Fruit fly (Drosophila melanogaster) whole organism, embryonic: ENCODE data around the gene CG4594.

ENCODE experiments used
- Atf3 ChIP-seq: fragments of 200-800 bp; sonication (Bioruptor generic); optimal IDR thresholded peaks from 3 replicates; lab custom pipeline; 2016; ENCODE audit warnings: missing biosample characterization, missing genetic modification characterization
- B-H2 ChIP-seq: fragments of 200-800 bp; sonication (Bioruptor generic); optimal IDR thresholded peaks from 2 replicates; lab custom pipeline; 2018; ENCODE audit warnings: missing biosample characterization, mild to moderate bottlenecking, missing genetic modification characterization
- BEAF-32 ChIP-seq: fragments of 200-800 bp; sonication (Bioruptor generic); optimal IDR thresholded peaks from 3 replicates; lab custom pipeline; 2017; ENCODE audit warnings: missing biosample characterization, missing genetic modification characterization, mild to moderate bottlenecking, moderate library complexity, missing genetic modification reagents
- Bgb ChIP-seq: fragments of 200-800 bp; sonication (Bioruptor generic); IDR thresholded peaks from 2 replicates; pipeline ENCODE4 v1.3.6; 2022; ENCODE audit warnings: missing biosample characterization, missing genetic modification characterization; ENCODE audit not compliant: partially characterized antibody
- C15 ChIP-seq: fragments of 200-800 bp; sonication (Bioruptor generic); IDR thresholded peaks from 3 replicates; pipeline ENCODE4 v1.3.6; 2022; ENCODE audit warnings: missing biosample characterization, missing genetic modification characterization
- CG13296 ChIP-seq: fragments of 200-800 bp; sonication (Bioruptor generic); optimal IDR thresholded peaks from 3 replicates; lab custom pipeline; 2018; ENCODE audit warnings: missing biosample characterization, mild to moderate bottlenecking, missing genetic modification characterization
- CG13424 ChIP-seq: fragments of 200-800 bp; sonication (Bioruptor generic); optimal IDR thresholded peaks from 2 replicates; lab custom pipeline; 2019; ENCODE audit warnings: missing biosample characterization, mild to moderate bottlenecking, missing genetic modification characterization, moderate library complexity
- CG14860 ChIP-seq: fragments of 200-800 bp; sonication (Bioruptor generic); IDR thresholded peaks from 3 replicates; pipeline ENCODE4 v1.3.6; 2022; ENCODE audit warnings: missing biosample characterization, missing genetic modification characterization; ENCODE audit not compliant: partially characterized antibody
- CG15011 ChIP-seq: fragments of 200-800 bp; sonication (Bioruptor generic); optimal IDR thresholded peaks from 3 replicates; lab custom pipeline; 2018; ENCODE audit warnings: missing biosample characterization, mild to moderate bottlenecking, missing genetic modification characterization
- CG17186 ChIP-seq: fragments of 200-800 bp; sonication (Bioruptor generic); optimal IDR thresholded peaks from 3 replicates; lab custom pipeline; 2017; ENCODE audit warnings: missing biosample characterization, missing genetic modification reagents, missing genetic modification characterization
- CG17361 ChIP-seq: fragments of 200-800 bp; sonication (Bioruptor generic); IDR thresholded peaks from 3 replicates; pipeline ENCODE4 v1.3.6; 2022; ENCODE audit warnings: missing biosample characterization, missing genetic modification characterization
- CG2120 ChIP-seq: fragments of 200-800 bp; sonication (Bioruptor generic); optimal IDR thresholded peaks from 3 replicates; lab custom pipeline; 2016; ENCODE audit warnings: missing biosample characterization, missing genetic modification characterization
- CG32532 ChIP-seq: fragments of 200-800 bp; sonication (Bioruptor generic); IDR thresholded peaks from 2 replicates; pipeline ENCODE4 v1.3.6; 2022; ENCODE audit warnings: missing biosample characterization, missing genetic modification characterization
- CG4282 ChIP-seq: fragments of 200-800 bp; sonication (Bioruptor generic); optimal IDR thresholded peaks from 2 replicates; lab custom pipeline; 2016; ENCODE audit warnings: missing biosample characterization, missing genetic modification characterization
- CG7556 ChIP-seq: fragments of 200-800 bp; sonication (Bioruptor generic); optimal IDR thresholded peaks from 2 replicates; lab custom pipeline; 2017; ENCODE audit warnings: missing biosample characterization, mild to moderate bottlenecking, missing genetic modification characterization
- CG8290 ChIP-seq, 3 experiments: fragments of 200-800 bp; sonication (Bioruptor generic); optimal IDR thresholded peaks; 2 replicates each; lab custom pipeline; 2016 to 2019; ENCODE audit warnings: missing biosample characterization in 3 of 3, missing genetic modification characterization in 3 of 3, mild to moderate bottlenecking in 2 of 3, moderate library complexity in 1 of 3
- CrebB ChIP-seq: fragments of 200-800 bp; sonication (Bioruptor generic); optimal IDR thresholded peaks from 3 replicates; lab custom pipeline; 2018; ENCODE audit warnings: missing biosample characterization, mild to moderate bottlenecking, missing genetic modification characterization
- Dad ChIP-seq: fragments of 200-800 bp; sonication (Bioruptor generic); optimal IDR thresholded peaks from 3 replicates; lab custom pipeline; 2016; ENCODE audit warnings: missing biosample characterization, missing genetic modification characterization
- Fer2 ChIP-seq: fragments of 200-800 bp; sonication (Bioruptor generic); optimal IDR thresholded peaks from 2 replicates; lab custom pipeline; 2018; ENCODE audit warnings: missing biosample characterization, mild to moderate bottlenecking, missing genetic modification characterization, moderate library complexity
- GATAe ChIP-seq: fragments of 200-800 bp; sonication (Bioruptor generic); conservative IDR thresholded peaks from 2 replicates; pipeline ENCODE4 v1.3.6; 2022; ENCODE audit warnings: missing biosample characterization, missing genetic modification characterization
- H15 ChIP-seq: fragments of 200-800 bp; sonication (Bioruptor generic); IDR thresholded peaks from 3 replicates; pipeline ENCODE4 v1.3.6; 2022; ENCODE audit warnings: missing biosample characterization, missing genetic modification characterization
- HLH3B ChIP-seq: fragments of 200-800 bp; sonication (Bioruptor generic); IDR thresholded peaks from 2 replicates; pipeline ENCODE4 v1.3.6; 2022; ENCODE audit warnings: missing biosample characterization, missing genetic modification characterization
- Hey ChIP-seq: fragments of 200-800 bp; sonication (Bioruptor generic); optimal IDR thresholded peaks from 3 replicates; lab custom pipeline; 2018; ENCODE audit warnings: missing biosample characterization, mild to moderate bottlenecking, missing genetic modification characterization
- Jarid2 ChIP-seq: fragments of 200-800 bp; sonication (Bioruptor generic); optimal IDR thresholded peaks from 3 replicates; lab custom pipeline; 2017; ENCODE audit warnings: mild to moderate bottlenecking, missing biosample characterization, missing genetic modification reagents, missing genetic modification characterization
- Lim3 ChIP-seq: fragments of 200-800 bp; sonication (Bioruptor generic); IDR thresholded peaks from 2 replicates; pipeline ENCODE4 v1.3.6; 2022; ENCODE audit warnings: missing biosample characterization, missing genetic modification characterization
- MBD-R2 ChIP-seq: fragments of 200-800 bp; sonication (Bioruptor generic); IDR thresholded peaks from 2 replicates; pipeline ENCODE4 v1.3.6; 2022; ENCODE audit warnings: missing biosample characterization, missing genetic modification characterization
- Mes4 ChIP-seq: fragments of 200-800 bp; sonication (Bioruptor generic); optimal IDR thresholded peaks from 2 replicates; lab custom pipeline; 2016; ENCODE audit warnings: missing biosample characterization, missing genetic modification characterization
- Myb ChIP-seq: fragments of 200-800 bp; sonication (Bioruptor generic); optimal IDR thresholded peaks from 2 replicates; lab custom pipeline; 2016; ENCODE audit warnings: missing biosample characterization, missing genetic modification characterization
- NfI ChIP-seq: fragments of 200-800 bp; sonication (Bioruptor generic); optimal IDR thresholded peaks from 3 replicates; lab custom pipeline; 2018; ENCODE audit warnings: missing biosample characterization, mild to moderate bottlenecking, missing genetic modification characterization, moderate library complexity
- Poxn ChIP-seq: fragments of 200-800 bp; sonication (Bioruptor generic); IDR thresholded peaks from 2 replicates; pipeline ENCODE4 v1.3.6; 2022; ENCODE audit warnings: missing biosample characterization, missing genetic modification characterization
- Six4 ChIP-seq: fragments of 200-800 bp; sonication (Bioruptor generic); optimal IDR thresholded peaks from 2 replicates; lab custom pipeline; 2016; ENCODE audit warnings: missing biosample characterization, missing genetic modification characterization
- Sry-δ ChIP-seq: fragments of 200-800 bp; sonication (Bioruptor generic); optimal IDR thresholded peaks from 2 replicates; lab custom pipeline; 2016; ENCODE audit warnings: missing biosample characterization, missing genetic modification characterization
- YL-1 ChIP-seq: fragments of 200-800 bp; sonication (Bioruptor generic); optimal IDR thresholded peaks from 3 replicates; lab custom pipeline; 2017; ENCODE audit warnings: missing biosample characterization, mild to moderate bottlenecking, missing genetic modification characterization
- al ChIP-seq: fragments of 200-800 bp; sonication (Bioruptor generic); IDR thresholded peaks from 2 replicates; pipeline ENCODE4 v1.3.6; 2022; ENCODE audit warnings: missing biosample characterization, missing genetic modification characterization
- ash1 ChIP-seq: fragments of 200-800 bp; sonication (Bioruptor generic); optimal IDR thresholded peaks from 2 replicates; lab custom pipeline; 2018; ENCODE audit warnings: missing biosample characterization, mild to moderate bottlenecking, missing genetic modification characterization
- caup ChIP-seq: fragments of 200-800 bp; sonication (Bioruptor generic); optimal IDR thresholded peaks from 3 replicates; lab custom pipeline; 2017; ENCODE audit warnings: missing biosample characterization, mild to moderate bottlenecking, missing genetic modification characterization, moderate library complexity; ENCODE audit not compliant: severe bottlenecking
- chn ChIP-seq: fragments of 200-800 bp; sonication (Bioruptor generic); optimal IDR thresholded peaks from 2 replicates; lab custom pipeline; 2016; ENCODE audit warnings: missing biosample characterization, missing genetic modification characterization
- croc ChIP-seq: fragments of 200-800 bp; sonication (Bioruptor generic); conservative IDR thresholded peaks from 3 replicates; pipeline ENCODE4 v1.3.6; 2022; ENCODE audit warnings: missing biosample characterization, missing genetic modification characterization
- exex ChIP-seq: fragments of 200-800 bp; sonication (Bioruptor generic); optimal IDR thresholded peaks from 4 replicates; lab custom pipeline; 2018; ENCODE audit warnings: missing biosample characterization, mild to moderate bottlenecking, missing genetic modification characterization, moderate library complexity
- fd102C ChIP-seq: fragments of 200-800 bp; sonication (Bioruptor generic); optimal IDR thresholded peaks from 2 replicates; lab custom pipeline; 2018; ENCODE audit warnings: missing biosample characterization, mild to moderate bottlenecking, missing genetic modification characterization, moderate library complexity
- fd3F ChIP-seq: fragments of 200-800 bp; sonication (Bioruptor generic); optimal IDR thresholded peaks from 2 replicates; lab custom pipeline; 2018; ENCODE audit warnings: missing biosample characterization, mild to moderate bottlenecking, missing genetic modification characterization, moderate library complexity
- ftz-f1 ChIP-seq: fragments of 200-800 bp; sonication (Bioruptor generic); optimal IDR thresholded peaks from 2 replicates; lab custom pipeline; 2016; ENCODE audit warnings: missing biosample characterization, missing genetic modification characterization
- grau ChIP-seq: fragments of 200-800 bp; optimal IDR thresholded peaks from 3 replicates; lab custom pipeline; 2019; ENCODE audit warnings: missing biosample characterization, mild to moderate bottlenecking, missing genetic modification characterization, moderate library complexity
- hb ChIP-seq: fragments of 200-800 bp; sonication (Bioruptor generic); IDR thresholded peaks from 3 replicates; pipeline ENCODE4 v1.3.6; 2022; ENCODE audit warnings: missing biosample characterization, missing genetic modification characterization; ENCODE audit not compliant: partially characterized antibody
- kah ChIP-seq: fragments of 200-800 bp; sonication (Bioruptor generic); optimal IDR thresholded peaks from 2 replicates; lab custom pipeline; 2018; ENCODE audit warnings: missing biosample characterization, mild to moderate bottlenecking, missing genetic modification characterization
- klu ChIP-seq: fragments of 200-800 bp; sonication (Bioruptor generic); IDR thresholded peaks from 2 replicates; pipeline ENCODE4 v1.3.6; 2022; ENCODE audit warnings: missing biosample characterization, missing genetic modification characterization
- repo ChIP-seq: fragments of 200-800 bp; sonication (Bioruptor generic); optimal IDR thresholded peaks from 2 replicates; lab custom pipeline; 2016; ENCODE audit warnings: missing biosample characterization, missing genetic modification characterization
- row ChIP-seq: fragments of 200-800 bp; sonication (Bioruptor generic); IDR thresholded peaks from 3 replicates; pipeline ENCODE4 v1.3.6; 2022; ENCODE audit warnings: missing biosample characterization, missing genetic modification characterization
- tup ChIP-seq: fragments of 200-800 bp; sonication (Bioruptor generic); optimal IDR thresholded peaks from 2 replicates; lab custom pipeline; 2016; ENCODE audit warnings: missing biosample characterization, mild to moderate bottlenecking, missing genetic modification characterization, moderate library complexity

The CG4594 gene

dm6 chr2L:9947738-9948519 lies 28.0 kb downstream of the CG4594 start (continued):
- TF ChIP-seq klu (no peak), CG17186 (no peak), al (GFP tag; lab: Robert Waterston, UW) (no peak), CG14860 (GFP tag; lab: Robert Waterston, UW) (no peak), fd3F (GFP tag; lab: Kevin White, UChicago) (no peak), chn (no peak), kah (GFP tag; lab: Kevin White, UChicago) (no peak), fd102C (no peak), Dad (no peak), CrebB (tag; lab: Kevin White, UChicago) (no peak), ash1 (GFP tag; lab: Kevin White, UChicago) (no peak), Jarid2 (GFP tag; lab: Kevin White, UChicago) (no peak), CG32532 (peak; percentile 21; the same call in 1 of the 2 replicates), caup (GFP tag; lab: Kevin White, UChicago) (no peak), hb (no peak), CG13424 (tag; lab: Kevin White, UChicago) (no peak), CG2120 (GFP tag; lab: Kevin White, UChicago) (no peak), C15 (no peak), GATAe (GFP tag; lab: Robert Waterston, UW) (0 out of 2 replicates have a peak, but pooled peaks have one; percentile 20), Bgb (no peak), BEAF-32 (GFP tag; lab: Kevin White, UChicago) (no peak), Sry-δ (GFP tag; lab: Kevin White, UChicago) (no peak), Mes4 (no peak), CG13296 (GFP tag; lab: Kevin White, UChicago) (no peak), ftz-f1 (GFP tag; lab: Kevin White, UChicago) (no peak), grau (tag; lab: Kevin White, UChicago) (no peak), YL-1 (GFP tag; lab: Kevin White, UChicago) (no peak), tup (no peak), CG7556 (GFP tag; lab: Kevin White, UChicago) (peak; percentile 12), H15 (no peak), Poxn (no peak), croc (GFP tag; lab: Robert Waterston, UW) (no peak), CG4282 (GFP tag; lab: Kevin White, UChicago) (no peak), Six4 (GFP tag; lab: Kevin White, UChicago) (no peak), MBD-R2 (peak; percentile 15; the same call in 1 of the 2 replicates), CG17361 (GFP tag; lab: Robert Waterston, UW) (peak; percentile 22; the same call in 1 of the 3 replicates), Myb (GFP tag; lab: Kevin White, UChicago) (no peak), HLH3B (GFP tag; lab: Robert Waterston, UW) (no peak), exex (tag; lab: Kevin White, UChicago) (peak; percentile 84), row (GFP tag; lab: Robert Waterston, UW) (peak; percentile 60), CG15011 (GFP tag; lab: Kevin White, UChicago) (no peak), Atf3 (GFP tag; lab: Kevin White, UChicago) (no peak), B-H2 (peak; percentile 39), CG8290 (GFP tag; optimal IDR thresholded peaks at IDR 0.05; lab: Kevin White, UChicago) (no peak), CG8290 (tag; optimal IDR thresholded peaks at IDR 0.05; lab: Kevin White, UChicago) (peak in 1 of 2 experiments; percentile 57), Fer2 (no peak), repo (GFP tag; lab: Kevin White, UChicago) (no peak), Hey (tag; lab: Kevin White, UChicago) (peak; percentile 53), Lim3 (GFP tag; lab: Robert Waterston, UW) (no peak), NfI (GFP tag; lab: Kevin White, UChicago) (no peak)
